Fruit fly (Drosophila melanogaster): Measurements from ENCODE around the gene Cchl.

DNA sequence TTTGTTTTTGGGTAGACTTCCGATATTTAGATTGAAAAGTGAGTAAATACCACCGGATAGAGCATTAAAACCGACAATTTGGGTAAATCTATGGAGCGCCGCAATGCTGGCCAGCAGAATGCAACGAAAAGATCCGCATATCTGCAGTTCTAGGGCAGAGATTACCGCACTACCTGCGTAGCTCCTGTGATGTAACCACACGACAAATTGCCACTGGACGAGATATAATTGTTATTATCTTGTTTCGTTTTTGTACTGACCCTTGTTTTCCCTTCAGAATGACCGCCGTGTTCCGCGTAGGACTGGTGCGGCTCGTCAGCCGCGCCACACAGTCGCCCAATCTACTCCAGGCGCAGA is 441 bp upstream of the Cchl start:
- no peak for TF ChIP-seq psq (GFP tag; optimal IDR thresholded peaks at IDR 0.05)
- TF ChIP-seq tai (GFP tag; optimal IDR thresholded peaks at IDR 0.05) = no peak
- no peak for TF ChIP-seq Abd-B (GFP tag; optimal IDR thresholded peaks at IDR 0.05)
- no peak for TF ChIP-seq br (GFP tag; optimal IDR thresholded peaks at IDR 0.05)
- TF ChIP-seq h (GFP tag; optimal IDR thresholded peaks at IDR 0.05) = no peak
- TF ChIP-seq CG9705 (GFP tag; optimal IDR thresholded peaks at IDR 0.05) = no peak

Measured in whole organism, wandering third instar larva.